Fruit fly (Drosophila melanogaster) whole organism, pupa: ENCODE results near the gene dsh.

Experiments used
- CG10348 ChIP-seq: fragments of 200-800 bp; sonication (Bioruptor generic); IDR thresholded peaks from 2 replicates; pipeline ENCODE4 v1.3.6; 2022; ENCODE audit warnings: missing biosample characterization, missing genetic modification characterization
- CG12605 ChIP-seq: fragments of 200-800 bp; sonication (Bioruptor generic); IDR thresholded peaks from 2 replicates; pipeline ENCODE4 v1.3.6; 2022; ENCODE audit warnings: missing biosample characterization, missing genetic modification characterization
- CG15710 ChIP-seq: fragments of 200-800 bp; sonication (Bioruptor generic); optimal IDR thresholded peaks from 2 replicates; lab custom pipeline; 2018; ENCODE audit warnings: missing biosample characterization, mild to moderate bottlenecking, missing genetic modification characterization, moderate library complexity
- CG34367 ChIP-seq: fragments of 200-800 bp; sonication (Bioruptor generic); optimal IDR thresholded peaks from 2 replicates; lab custom pipeline; 2018; ENCODE audit warnings: missing biosample characterization, mild to moderate bottlenecking, missing genetic modification characterization
- CG4496 ChIP-seq: fragments of 200-800 bp; sonication (Bioruptor generic); IDR thresholded peaks from 3 replicates; pipeline ENCODE4 v1.3.6; 2022; ENCODE audit warnings: missing biosample characterization, missing genetic modification characterization
- CG8159 ChIP-seq: fragments of 200-800 bp; sonication (Bioruptor generic); optimal IDR thresholded peaks from 3 replicates; lab custom pipeline; 2018; ENCODE audit warnings: missing biosample characterization, mild to moderate bottlenecking, missing genetic modification characterization, moderate library complexity
- CG8301 ChIP-seq: fragments of 200-800 bp; sonication (Bioruptor generic); optimal IDR thresholded peaks from 2 replicates; lab custom pipeline; 2018; ENCODE audit warnings: missing biosample characterization, mild to moderate bottlenecking, missing genetic modification characterization
- EcR ChIP-seq: fragments of 200-800 bp; sonication (Bioruptor generic); optimal IDR thresholded peaks from 3 replicates; lab custom pipeline; 2019; ENCODE audit warnings: missing biosample characterization, missing genetic modification characterization, mild to moderate bottlenecking, moderate library complexity, missing genetic modification reagents
- Ets98B ChIP-seq: fragments of 200-800 bp; sonication (Bioruptor generic); IDR thresholded peaks from 2 replicates; pipeline ENCODE4 v1.3.6; 2022; ENCODE audit warnings: missing biosample characterization, missing genetic modification characterization
- Pif1A ChIP-seq: fragments of 200-800 bp; sonication (Bioruptor generic); optimal IDR thresholded peaks from 3 replicates; lab custom pipeline; 2016; ENCODE audit warnings: missing biosample characterization, missing genetic modification characterization
- Pif1B ChIP-seq: fragments of 200-800 bp; sonication (Bioruptor generic); optimal IDR thresholded peaks from 3 replicates; lab custom pipeline; 2016; ENCODE audit warnings: missing biosample characterization, missing genetic modification characterization
- gl ChIP-seq: fragments of 200-800 bp; sonication (Bioruptor generic); optimal IDR thresholded peaks from 2 replicates; lab custom pipeline; 2018; ENCODE audit warnings: missing biosample characterization, mild to moderate bottlenecking, missing genetic modification characterization
- rn ChIP-seq: fragments of 200-800 bp; sonication (Bioruptor generic); IDR thresholded peaks from 2 replicates; pipeline ENCODE4 v1.3.6; 2022; ENCODE audit warnings: missing biosample characterization, missing genetic modification characterization

- TF ChIP-seq CG34367 (tag; lab: Kevin White, UChicago) (no peak), EcR (GFP tag; lab: Kevin White, UChicago) (no peak), CG10348 (GFP tag; lab: Robert Waterston, UW) (no peak), gl (tag; lab: Kevin White, UChicago) (no peak), CG8301 (tag; lab: Kevin White, UChicago) (no peak), rn (no peak), Ets98B (GFP tag; lab: Robert Waterston, UW) (no peak), CG4496 (GFP tag; lab: Robert Waterston, UW) (no peak), CG8159 (tag; lab: Kevin White, UChicago) (no peak), Pif1B (GFP tag; lab: Kevin White, UChicago) (no peak), Pif1A (no peak), CG12605 (GFP tag; lab: Robert Waterston, UW) (no peak), CG15710 (tag; lab: Kevin White, UChicago) (no peak)
Measured at dm6 chrX:11356648-11357047, 967 bp downstream of the dsh start.
